Worm (Caenorhabditis elegans): ENCODE data around the gene AH9.1.
A peak's percentile ranks its signal among the peaks of the same experiment; 100 is the strongest.

The AH9.1 gene

DNA sequence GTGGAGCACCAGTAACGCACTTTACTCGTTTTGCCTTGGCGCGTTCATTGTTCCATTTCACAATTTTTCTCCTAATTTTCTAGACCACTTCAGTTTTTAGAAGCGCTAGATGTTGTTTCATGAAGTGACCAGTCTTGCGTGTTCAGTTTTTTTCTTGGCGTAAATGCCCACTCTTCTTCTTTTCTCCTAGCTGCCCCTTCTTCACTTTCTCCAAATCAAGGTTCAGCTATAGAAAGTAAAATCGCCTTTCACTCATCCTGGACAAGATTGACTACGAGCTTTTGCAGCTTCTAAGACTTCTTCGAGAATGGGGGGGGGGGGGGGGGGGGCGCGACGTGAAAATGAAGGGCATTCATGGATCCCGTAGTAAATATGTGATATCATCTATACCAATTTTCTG is 34.1 kb downstream of the AH9.1 start:
- no peak for TF ChIP-seq B0019.2 (GFP tag; conservative IDR thresholded peaks at IDR 0.05)
- TF ChIP-seq pbrm-1 (GFP tag; IDR thresholded peaks at IDR 0.05) = no peak
- no peak for TF ChIP-seq lsl-1 (GFP tag; optimal IDR thresholded peaks at IDR 0.05)
- no peak for TF ChIP-seq Y67H2A.10 (GFP tag; conservative IDR thresholded peaks at IDR 0.05)

DNA sequence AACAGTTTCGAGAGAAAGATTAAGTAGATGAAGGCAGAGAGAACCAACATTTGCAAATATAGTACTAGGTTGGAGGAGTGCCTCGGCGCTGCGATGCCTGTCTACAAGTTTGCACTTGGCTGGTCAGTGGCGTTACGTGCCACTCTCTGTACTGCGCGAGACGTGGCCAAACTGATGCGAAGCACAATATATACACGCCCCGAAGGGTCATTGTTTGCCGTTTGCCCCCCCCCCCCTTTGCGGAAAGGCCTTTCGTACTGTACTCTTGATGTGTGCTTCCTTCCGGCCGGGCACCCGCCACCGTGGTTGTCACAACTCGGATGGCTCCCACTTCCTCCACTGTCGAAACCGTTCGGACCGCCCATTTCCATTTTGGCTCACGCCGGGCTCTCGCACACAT is 34.7 kb downstream of the AH9.1 start:
- TF ChIP-seq lir-1 (GFP tag; conservative IDR thresholded peaks at IDR 0.05) (no peak), hmg-1.2 (GFP tag; IDR thresholded peaks at IDR 0.05) (no peak), tbp1 (GFP tag; optimal IDR thresholded peaks at IDR 0.05) (no peak), K11D2.4 (GFP tag; IDR thresholded peaks at IDR 0.05) (no peak), rcor-1 (GFP tag; IDR thresholded peaks at IDR 0.05) (no peak), Y53G8AR.9 (GFP tag; conservative IDR thresholded peaks at IDR 0.05) (no peak), ccch-3 (GFP tag; optimal IDR thresholded peaks at IDR 0.05) (no peak), zfh-2 (GFP tag; conservative IDR thresholded peaks at IDR 0.05) (0 out of 2 replicates have a peak, but pooled peaks have one; percentile 13)

DNA sequence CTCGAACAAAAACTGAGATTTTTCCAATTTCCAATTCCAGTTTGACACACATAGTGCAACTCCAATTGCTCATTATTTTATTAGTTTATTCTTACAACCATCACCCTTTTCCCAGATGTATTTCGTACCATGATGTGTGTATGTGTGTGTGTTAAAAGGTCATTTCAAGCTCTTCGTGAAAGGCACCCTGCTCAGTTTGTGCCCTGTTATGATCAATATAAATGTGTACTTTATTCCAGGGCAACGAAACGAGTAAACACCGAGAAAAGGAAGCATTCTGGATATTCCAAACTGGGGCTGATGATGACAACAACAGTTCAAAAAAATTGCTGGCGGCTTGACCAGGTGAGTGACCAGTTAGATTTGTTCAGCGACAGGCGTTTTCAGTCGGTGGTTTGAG is 36.1 kb downstream of the AH9.1 start, which contains the start of gene peb-1:
Gene peb-1 (plus strand): TSS at position 301 of the 400 bp plus-strand sequence.
- TF ChIP-seq ets-4 (GFP tag; optimal IDR thresholded peaks at IDR 0.05) = no peak
- TF ChIP-seq Y67H2A.10 (GFP tag; conservative IDR thresholded peaks at IDR 0.05) = no peak
- TF ChIP-seq fkh-3 (tag; optimal IDR thresholded peaks at IDR 0.05) = no peak

DNA sequence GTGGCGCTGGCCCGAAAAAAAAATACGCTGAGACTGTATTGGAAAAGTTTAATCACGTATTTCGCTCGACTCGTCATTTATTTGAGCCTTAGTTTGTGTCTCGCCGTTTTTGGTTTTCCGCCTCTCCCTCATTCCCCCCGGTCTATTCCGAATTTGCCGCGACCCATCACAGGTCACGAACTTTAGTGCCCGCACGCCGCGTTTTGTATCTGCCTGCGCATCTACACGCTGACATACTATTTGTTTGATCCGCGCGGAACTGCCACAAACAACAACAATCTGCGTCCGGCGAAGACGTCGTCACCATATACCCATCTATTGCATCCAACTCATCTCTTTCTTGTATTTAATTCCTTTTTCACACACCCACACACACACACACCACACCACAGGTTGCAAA is 36.6 kb downstream of the AH9.1 start:
- TF ChIP-seq madf-3 (GFP tag; IDR thresholded peaks at IDR 0.05) (0 out of 2 replicates have a peak, but pooled peaks have one; percentile 8), lin-35 (GFP tag; optimal IDR thresholded peaks at IDR 0.05) (no peak), ceh-27 (GFP tag; optimal IDR thresholded peaks at IDR 0.05) (no peak), mxl-1 (tag; optimal IDR thresholded peaks at IDR 0.05) (no peak), zim-3 (tag; optimal IDR thresholded peaks at IDR 0.05) (no peak), ztf-22 (GFP tag; optimal IDR thresholded peaks at IDR 0.05) (no peak), Y95B8A.8 (GFP tag; IDR thresholded peaks at IDR 0.05) (no peak), ztf-18 (tag; optimal IDR thresholded peaks at IDR 0.05) (no peak), mcd-1 (GFP tag; IDR thresholded peaks at IDR 0.05) (no peak)

DNA sequence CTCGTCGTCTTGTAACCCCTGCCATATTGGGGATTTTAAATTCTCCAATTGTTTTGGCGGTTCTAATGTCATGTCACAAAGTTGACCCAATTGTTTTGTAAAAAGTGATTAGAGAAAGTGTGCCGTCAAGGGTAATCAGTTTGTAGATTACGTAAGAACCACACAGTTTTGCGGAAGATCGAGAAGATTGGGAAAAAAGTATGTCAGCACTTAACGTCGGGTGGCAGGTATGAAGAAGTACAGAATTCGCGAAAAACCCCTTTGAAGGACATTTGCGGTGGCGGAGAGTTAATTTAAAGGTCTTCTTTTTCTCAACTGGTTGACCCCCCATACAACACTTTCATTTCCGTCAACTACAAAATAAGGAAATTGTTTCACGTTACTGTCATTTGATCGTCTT is 38.4 kb downstream of the AH9.1 start:
- TF ChIP-seq K12H6.12 (tag; optimal IDR thresholded peaks at IDR 0.05) = no peak
- TF ChIP-seq Y79H2A.3 (GFP tag; conservative IDR thresholded peaks at IDR 0.05) = no peak
- TF ChIP-seq attf-3 (GFP tag; conservative IDR thresholded peaks at IDR 0.05) = no peak
- TF ChIP-seq lsy-27 (tag; optimal IDR thresholded peaks at IDR 0.05; ENCODE audit: borderline replicate concordance, insufficient read depth) = no peak
- TF ChIP-seq pha-4 (tag; optimal IDR thresholded peaks at IDR 0.05) = no peak
- TF ChIP-seq egl-44 (GFP tag; IDR thresholded peaks at IDR 0.05) = no peak
- TF ChIP-seq F52B5.7 (tag; optimal IDR thresholded peaks at IDR 0.05) = no peak
- TF ChIP-seq nhr-179 (tag; optimal IDR thresholded peaks at IDR 0.05) = no peak
- no peak for TF ChIP-seq ztf-25 (GFP tag; IDR thresholded peaks at IDR 0.05)
- no peak for TF ChIP-seq lir-1 (GFP tag; conservative IDR thresholded peaks at IDR 0.05)
- TF ChIP-seq chd-7 (tag; optimal IDR thresholded peaks at IDR 0.05) = no peak
